Worm (Caenorhabditis elegans): Measurements from ENCODE around the gene tag-164.

tag-164 gene

ce11 chrIII:13458978-13459596 is at the start of gene tag-164:
Gene tag-164, plus strand, starts transcription at chrIII:13459546.
- TF ChIP-seq unc-62 (GFP tag; optimal IDR thresholded peaks at IDR 0.05): no peak

DNA sequence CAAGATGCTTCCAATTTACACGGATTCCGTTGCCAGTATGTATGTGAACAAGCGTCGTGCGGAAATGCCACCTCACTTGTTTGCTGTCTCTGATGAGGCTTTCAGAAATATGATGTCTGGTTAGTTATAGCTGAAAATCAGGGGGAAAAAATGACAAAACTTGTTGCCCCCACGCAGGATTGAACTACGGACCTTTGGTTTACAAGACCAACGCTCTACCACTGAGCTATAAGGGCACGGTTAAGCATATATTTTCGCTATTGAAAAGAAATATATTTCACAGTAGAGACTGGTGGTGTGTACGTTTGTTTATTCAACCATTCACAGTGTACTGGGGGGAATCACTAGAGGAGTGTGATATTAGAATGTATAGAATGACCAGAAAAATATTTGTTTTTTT is 48.1 kb upstream of the tag-164 start:
- no peak for TF ChIP-seq unc-62 (GFP tag; optimal IDR thresholded peaks at IDR 0.05)

DNA sequence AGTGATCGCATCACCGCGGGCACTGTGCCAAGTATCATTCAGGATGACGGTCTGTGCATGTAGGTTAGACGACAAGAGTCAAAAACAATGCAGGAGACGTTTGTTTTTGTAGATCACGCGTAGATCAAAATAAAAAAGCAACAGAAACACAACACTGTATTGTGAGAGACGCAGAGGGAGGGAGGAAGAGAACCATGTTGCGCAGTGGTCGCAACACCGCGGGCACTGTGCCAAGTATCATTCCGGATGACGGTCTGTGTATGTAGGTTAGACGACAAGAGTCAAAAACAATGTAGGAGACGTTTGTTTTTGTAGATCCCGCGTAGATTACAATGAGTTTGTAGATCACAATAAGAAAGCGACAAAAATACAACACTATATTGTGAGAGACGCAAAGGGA is 40.4 kb upstream of the tag-164 start:
- TF ChIP-seq unc-62 (GFP tag; optimal IDR thresholded peaks at IDR 0.05): no peak

ce11 chrIII:13423414-13423813 is 35.9 kb upstream of the tag-164 start, which contains the start of gene exo-1:
Gene exo-1, plus strand, starts transcription at chrIII:13423514.
- TF ChIP-seq unc-62 (GFP tag; optimal IDR thresholded peaks at IDR 0.05): no peak

ce11 chrIII:13426036-13426435 is 33.3 kb upstream of the tag-164 start, which contains the start of gene cope-1:
Gene cope-1, plus strand, starts transcription at chrIII:13426264.
- TF ChIP-seq unc-62 (GFP tag; optimal IDR thresholded peaks at IDR 0.05): no peak

ce11 chrIII:13427817-13428216 is 31.5 kb upstream of the tag-164 start:
- no peak for TF ChIP-seq unc-62 (GFP tag; optimal IDR thresholded peaks at IDR 0.05)

DNA sequence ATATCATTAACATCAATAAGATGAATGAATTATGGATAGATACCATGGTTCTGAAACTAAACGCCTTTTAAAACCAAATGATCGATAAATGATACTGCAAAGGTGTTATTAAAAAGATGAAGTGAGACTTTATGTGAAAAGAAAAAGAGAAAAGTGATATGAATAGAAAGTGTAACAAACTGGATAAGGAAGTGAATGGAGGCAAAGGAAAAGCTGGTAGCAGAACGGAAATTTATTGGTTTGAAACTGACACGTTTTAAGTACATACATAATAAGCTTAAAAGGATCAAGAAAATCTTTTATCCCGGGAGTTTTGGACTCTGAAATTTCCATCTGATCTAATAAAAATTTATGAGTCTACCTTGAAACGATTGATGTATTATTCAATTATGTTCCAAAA is 29.7 kb upstream of the tag-164 start, which contains the start of gene bli-5:
TSS of gene bli-5 (minus strand) at position 101 of the 400 bp plus-strand sequence.
- TF ChIP-seq unc-62 (GFP tag; optimal IDR thresholded peaks at IDR 0.05): no peak

ce11 chrIII:13430162-13430561 is 29.2 kb upstream of the tag-164 start, which contains the start of gene trf-1:
Gene trf-1, plus strand, starts transcription at chrIII:13430462.
- no peak for TF ChIP-seq unc-62 (GFP tag; optimal IDR thresholded peaks at IDR 0.05)

- TF ChIP-seq unc-62 (GFP tag; optimal IDR thresholded peaks at IDR 0.05): no peak
Observed at ce11 chrIII:13434404-13434803, 24.9 kb upstream of the tag-164 start, which contains the start of gene F45G2.7. Gene F45G2.7, minus strand, starts transcription at chrIII:13434504.

ce11 chrIII:13435570-13435969 is 23.8 kb upstream of the tag-164 start, which contains the start of gene F45G2.8:
Gene F45G2.8, minus strand, starts transcription at chrIII:13435670.
- TF ChIP-seq unc-62 (GFP tag; optimal IDR thresholded peaks at IDR 0.05): no peak

DNA sequence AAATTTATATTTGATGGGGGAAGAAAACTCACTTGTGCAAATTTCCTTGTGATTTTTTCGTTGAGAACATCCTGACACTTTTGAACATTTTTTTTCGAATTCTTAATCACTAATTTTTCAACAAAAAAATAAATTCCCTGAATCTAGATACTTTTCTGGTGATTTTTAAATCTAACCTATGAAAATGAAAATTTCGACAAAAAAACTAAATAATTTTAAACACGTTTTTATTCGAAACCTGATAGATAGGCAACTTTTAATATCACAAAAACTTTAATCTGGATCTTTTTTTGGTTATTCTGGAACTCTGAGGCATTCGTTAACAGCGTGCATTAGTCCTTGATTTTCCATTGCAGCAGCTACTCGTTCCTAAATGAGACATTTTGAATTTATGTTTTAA is 22.5 kb upstream of the tag-164 start, which contains the start of gene F45G2.9:
TSS of gene F45G2.9 (minus strand) at position 101 of the 400 bp plus-strand sequence.
- TF ChIP-seq unc-62 (GFP tag; optimal IDR thresholded peaks at IDR 0.05): no peak

DNA sequence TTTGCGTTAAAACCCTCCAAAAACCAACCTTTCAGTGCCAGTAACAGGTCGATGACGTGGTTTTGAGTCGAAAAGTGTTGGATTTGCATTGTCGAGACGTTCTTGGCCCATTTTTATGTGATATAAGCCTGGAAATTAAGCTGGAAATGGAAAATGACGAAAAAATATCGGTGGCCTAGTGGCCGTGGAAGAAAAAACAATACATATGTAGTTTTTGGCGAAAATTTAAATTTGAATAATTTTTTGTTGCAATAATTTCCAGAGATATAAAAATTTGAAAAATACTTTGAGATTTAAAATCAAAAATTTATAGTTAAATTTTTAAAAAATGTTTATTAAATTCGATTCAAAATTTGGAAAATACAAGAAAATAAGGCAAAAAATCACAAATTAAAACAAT is 19.9 kb upstream of the tag-164 start, which contains the start of gene ciao-2B:
TSS of gene ciao-2B (minus strand) at position 130 of the 400 bp plus-strand sequence.
- no peak for TF ChIP-seq unc-62 (GFP tag; optimal IDR thresholded peaks at IDR 0.05)

DNA sequence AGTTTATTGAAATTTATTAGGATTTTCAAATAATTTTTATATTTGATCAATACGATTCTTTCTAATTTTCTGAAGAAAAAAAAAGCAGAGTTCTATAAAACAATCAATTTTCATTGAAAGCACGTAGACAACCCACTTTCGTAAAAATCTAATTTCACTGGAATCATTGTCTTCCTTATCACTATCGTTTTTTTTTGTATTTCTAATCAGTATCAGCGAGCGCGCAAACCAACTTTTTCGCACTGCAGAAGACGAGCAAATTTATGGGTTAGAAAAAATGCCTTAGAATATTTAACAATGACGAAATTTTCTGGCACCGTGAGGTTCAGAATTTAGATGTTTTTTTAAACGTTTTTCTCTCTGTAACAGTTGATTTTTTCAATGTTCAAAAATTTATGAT is 6.5 kb upstream of the tag-164 start:
- TF ChIP-seq unc-62 (GFP tag; optimal IDR thresholded peaks at IDR 0.05): no peak

DNA sequence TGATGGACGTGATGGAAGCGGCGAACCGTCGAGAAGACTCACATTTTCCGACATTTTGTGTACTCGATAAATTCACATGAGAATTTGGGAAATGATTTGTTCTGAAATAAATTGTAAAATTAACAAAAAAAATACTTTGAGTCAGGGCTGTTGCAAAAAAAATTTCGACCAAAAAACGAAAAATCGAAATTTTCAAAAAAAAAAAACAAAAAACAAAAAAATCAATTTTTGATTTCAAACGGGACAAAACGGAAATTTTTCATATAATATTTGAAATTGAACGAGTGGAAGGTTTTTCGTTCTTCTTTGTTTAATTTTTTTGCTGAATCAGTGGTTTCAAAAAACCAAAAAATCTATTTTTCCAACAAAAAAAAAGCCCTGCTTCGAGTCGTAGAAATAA is 4.1 kb upstream of the tag-164 start, which contains the start of gene cua-1:
TSS of gene cua-1 (minus strand) at position 101 of the 400 bp plus-strand sequence.
- TF ChIP-seq unc-62 (GFP tag; optimal IDR thresholded peaks at IDR 0.05): no peak

DNA sequence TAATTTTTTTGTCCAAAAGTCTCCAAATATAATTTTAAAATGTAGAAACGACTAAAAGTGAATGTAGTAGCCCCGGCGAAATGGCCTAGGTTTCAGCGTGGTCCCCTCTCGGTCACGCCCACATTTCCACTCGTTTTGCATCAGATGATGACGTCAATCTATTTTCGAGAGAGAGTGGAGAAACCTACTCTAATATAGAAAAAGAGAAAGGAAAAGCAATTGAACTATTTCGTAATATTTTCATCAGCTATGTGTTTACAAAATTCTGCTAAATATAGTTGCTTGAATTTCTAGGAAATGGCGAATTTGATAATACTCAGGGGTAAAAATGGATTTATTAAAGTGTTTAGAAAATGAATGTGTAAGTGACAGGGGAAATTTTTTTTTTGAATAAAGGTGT is 3.5 kb upstream of the tag-164 start:
- no peak for TF ChIP-seq unc-62 (GFP tag; optimal IDR thresholded peaks at IDR 0.05)

ce11 chrIII:13457305-13457704 is 2.0 kb upstream of the tag-164 start:
- TF ChIP-seq unc-62 (GFP tag; optimal IDR thresholded peaks at IDR 0.05): no peak

- no peak for TF ChIP-seq unc-62 (GFP tag; optimal IDR thresholded peaks at IDR 0.05)
Observed at ce11 chrIII:13461535-13461934, 2.2 kb downstream of the tag-164 start.

Measured in whole organism, dauer.